Worm (Caenorhabditis elegans) whole organism, late embryonic: Measurements from ENCODE around the gene F22H10.2.

Experiments used
- C08G9.2 ChIP-seq: sonication (generic microtip); optimal IDR thresholded peaks from 2 replicates; lab custom pipeline; 2016; ENCODE audit warnings: mild to moderate bottlenecking, missing genetic modification characterization, moderate library complexity, missing compliant biosample characterization
- C38D4.7 ChIP-seq: fragments of 200-800 bp; sonication (Bioruptor generic); optimal IDR thresholded peaks from 2 replicates; lab custom pipeline; 2018; ENCODE audit warnings: mild to moderate bottlenecking, missing genetic modification characterization, moderate library complexity, missing compliant biosample characterization
- F13H6.1 ChIP-seq: sonication (generic microtip); optimal IDR thresholded peaks from 2 replicates; lab custom pipeline; 2016; ENCODE audit warnings: missing genetic modification characterization, missing compliant biosample characterization
- K09A11.1 ChIP-seq: sonication (generic microtip); optimal IDR thresholded peaks from 2 replicates; lab custom pipeline; 2017; ENCODE audit warnings: antibody characterized with exemption, mild to moderate bottlenecking, missing genetic modification characterization, missing compliant biosample characterization; ENCODE audit not compliant: insufficient read depth
- T23F11.4 ChIP-seq: fragments of 200-800 bp; sonication (Bioruptor generic); optimal IDR thresholded peaks from 2 replicates; lab custom pipeline; 2018; ENCODE audit warnings: mild to moderate bottlenecking, missing genetic modification characterization, missing compliant biosample characterization
- ama-1 ChIP-seq: fragments of 150-350 bp; optimal IDR thresholded peaks from 2 replicates; lab custom pipeline; 2014
- ceh-14 ChIP-seq: sonication (generic microtip); optimal IDR thresholded peaks from 2 replicates; lab custom pipeline; 2016; ENCODE audit warnings: missing genotype, missing genetic modification characterization, missing compliant biosample characterization
- ceh-19 ChIP-seq: fragments of 200-800 bp; sonication (Bioruptor generic); optimal IDR thresholded peaks from 2 replicates; lab custom pipeline; 2018; ENCODE audit warnings: mild to moderate bottlenecking, missing genetic modification characterization, missing compliant biosample characterization
- ceh-22 ChIP-seq: sonication (generic microtip); optimal IDR thresholded peaks from 2 replicates; lab custom pipeline; 2017; ENCODE audit warnings: missing biosample characterization, missing genetic modification characterization
- ceh-24 ChIP-seq: sonication (generic microtip); optimal IDR thresholded peaks from 2 replicates; lab custom pipeline; 2016; ENCODE audit warnings: mild to moderate bottlenecking, missing genetic modification characterization, missing compliant biosample characterization
- ceh-30 ChIP-seq: fragments of 150-350 bp; optimal IDR thresholded peaks from 2 replicates; lab custom pipeline; 2014; ENCODE audit warnings: missing biosample characterization, missing genetic modification characterization
- ceh-45 ChIP-seq: fragments of 200-800 bp; sonication (Bioruptor generic); IDR thresholded peaks from 2 replicates; pipeline ENCODE4 v1.3.6; 2022; ENCODE audit warnings: missing genetic modification reagents, missing genetic modification characterization, missing compliant biosample characterization
- ceh-48 ChIP-seq: sonication (generic microtip); optimal IDR thresholded peaks from 2 replicates; lab custom pipeline; 2016; ENCODE audit warnings: missing genetic modification characterization, inconsistent platforms, missing compliant biosample characterization
- ceh-6 ChIP-seq: fragments of 200-800 bp; sonication (Bioruptor generic); optimal IDR thresholded peaks from 2 replicates; lab custom pipeline; 2018; ENCODE audit warnings: mild to moderate bottlenecking, missing genetic modification characterization, missing compliant biosample characterization
- che-1 ChIP-seq: sonication (generic microtip); optimal IDR thresholded peaks from 2 replicates; lab custom pipeline; 2016; ENCODE audit warnings: mild to moderate bottlenecking, missing genetic modification characterization, missing compliant biosample characterization
- dmd-4 ChIP-seq: sonication (generic microtip); optimal IDR thresholded peaks from 2 replicates; lab custom pipeline; 2016; ENCODE audit warnings: borderline replicate concordance, missing genetic modification characterization, missing compliant biosample characterization
- dve-1 ChIP-seq: sonication (generic microtip); optimal IDR thresholded peaks from 2 replicates; lab custom pipeline; 2017; ENCODE audit warnings: antibody characterized with exemption, mild to moderate bottlenecking, missing genetic modification characterization, missing compliant biosample characterization
- elt-4 ChIP-seq: sonication (generic microtip); optimal IDR thresholded peaks from 2 replicates; lab custom pipeline; 2016; ENCODE audit warnings: missing genetic modification characterization, missing compliant biosample characterization
- eyg-1 ChIP-seq: sonication (generic microtip); optimal IDR thresholded peaks from 2 replicates; lab custom pipeline; 2016; ENCODE audit warnings: missing genotype, missing genetic modification characterization, missing compliant biosample characterization
- fax-1 ChIP-seq: sonication (generic microtip); optimal IDR thresholded peaks from 2 replicates; lab custom pipeline; 2016; ENCODE audit warnings: missing genotype, missing genetic modification characterization, missing compliant biosample characterization
- fkh-10 ChIP-seq: fragments of 150-350 bp; optimal IDR thresholded peaks from 2 replicates; lab custom pipeline; 2014; ENCODE audit warnings: missing biosample characterization, missing genetic modification reagents, missing genetic modification characterization
- fkh-6 ChIP-seq: sonication (generic microtip); optimal IDR thresholded peaks from 2 replicates; lab custom pipeline; 2016; ENCODE audit warnings: missing genetic modification characterization, missing compliant biosample characterization
- hlh-13 ChIP-seq: fragments of 200-800 bp; sonication (Bioruptor generic); optimal IDR thresholded peaks from 2 replicates; lab custom pipeline; 2018; ENCODE audit warnings: mild to moderate bottlenecking, missing genetic modification characterization, missing compliant biosample characterization
- hlh-15 ChIP-seq: sonication (generic microtip); optimal IDR thresholded peaks from 2 replicates; lab custom pipeline; 2016; ENCODE audit warnings: missing genetic modification characterization, missing compliant biosample characterization
- hlh-30 ChIP-seq: sonication (generic microtip); optimal IDR thresholded peaks from 2 replicates; lab custom pipeline; 2017; ENCODE audit warnings: antibody characterized with exemption, missing genetic modification characterization, missing compliant biosample characterization; ENCODE audit not compliant: insufficient read depth
- hlh-6 ChIP-seq: sonication (generic microtip); optimal IDR thresholded peaks from 2 replicates; lab custom pipeline; 2016; ENCODE audit warnings: missing genotype, missing genetic modification characterization, missing compliant biosample characterization
- hlh-8 ChIP-seq: sonication (generic microtip); optimal IDR thresholded peaks from 2 replicates; lab custom pipeline; 2016; ENCODE audit warnings: missing genotype, missing genetic modification characterization, missing compliant biosample characterization
- madf-2 ChIP-seq: sonication (generic microtip); optimal IDR thresholded peaks from 2 replicates; lab custom pipeline; 2017; ENCODE audit warnings: missing genetic modification characterization, missing compliant biosample characterization
- nfya-1 ChIP-seq: sonication (generic microtip); optimal IDR thresholded peaks from 2 replicates; lab custom pipeline; 2017; ENCODE audit warnings: missing genetic modification characterization, mild to moderate bottlenecking, missing compliant biosample characterization, antibody characterized with exemption, moderate library complexity
- npax-4 ChIP-seq: sonication (generic microtip); optimal IDR thresholded peaks from 2 replicates; lab custom pipeline; 2016; ENCODE audit warnings: missing genetic modification characterization, missing compliant biosample characterization
- odd-2 ChIP-seq: sonication (generic microtip); optimal IDR thresholded peaks from 2 replicates; lab custom pipeline; 2017; ENCODE audit warnings: antibody characterized with exemption, mild to moderate bottlenecking, missing genetic modification characterization, missing compliant biosample characterization
- pha-4 ChIP-seq: fragments of 150-350 bp; optimal IDR thresholded peaks from 2 replicates; lab custom pipeline; 2018; ENCODE audit warnings: missing biosample characterization, missing genetic modification reagents, missing genetic modification characterization
- pqm-1 ChIP-seq: sonication (generic microtip); optimal IDR thresholded peaks from 2 replicates; lab custom pipeline; 2016; ENCODE audit warnings: missing genetic modification characterization, missing compliant biosample characterization
- pros-1 ChIP-seq: fragments of 150-350 bp; optimal IDR thresholded peaks from 2 replicates; lab custom pipeline; 2014; ENCODE audit warnings: missing biosample characterization, missing genetic modification reagents, missing genetic modification characterization
- ref-2 ChIP-seq: sonication (generic microtip); optimal IDR thresholded peaks from 2 replicates; lab custom pipeline; 2016; ENCODE audit warnings: missing genetic modification characterization, missing compliant biosample characterization
- rnt-1 ChIP-seq: sonication (generic microtip); optimal IDR thresholded peaks from 2 replicates; lab custom pipeline; 2016; ENCODE audit warnings: missing genetic modification characterization, missing compliant biosample characterization
- sox-2 ChIP-seq: fragments of 200-800 bp; sonication (Bioruptor generic); IDR thresholded peaks from 2 replicates; pipeline ENCODE4 v1.3.6; 2022; ENCODE audit warnings: missing genetic modification reagents, missing genetic modification characterization, missing compliant biosample characterization
- sox-4 ChIP-seq: sonication (generic microtip); optimal IDR thresholded peaks from 2 replicates; lab custom pipeline; 2017; ENCODE audit warnings: mild to moderate bottlenecking, missing genetic modification characterization, inconsistent platforms, missing compliant biosample characterization
- tbx-2 ChIP-seq: sonication (generic microtip); optimal IDR thresholded peaks from 2 replicates; lab custom pipeline; 2016; ENCODE audit warnings: missing genetic modification characterization, missing compliant biosample characterization
- tbx-7 ChIP-seq: sonication (generic microtip); optimal IDR thresholded peaks from 2 replicates; lab custom pipeline; 2016; ENCODE audit warnings: missing genotype, missing genetic modification characterization, missing compliant biosample characterization
- unc-42 ChIP-seq: sonication (generic microtip); optimal IDR thresholded peaks from 2 replicates; lab custom pipeline; 2016; ENCODE audit warnings: missing genotype, missing genetic modification characterization, missing compliant biosample characterization
- unc-86 ChIP-seq: sonication (generic microtip); optimal IDR thresholded peaks from 2 replicates; lab custom pipeline; 2016; ENCODE audit warnings: missing genetic modification characterization, missing compliant biosample characterization
- zip-5 ChIP-seq: sonication (generic microtip); optimal IDR thresholded peaks from 2 replicates; lab custom pipeline; 2016; ENCODE audit warnings: missing genetic modification characterization, missing compliant biosample characterization
- ztf-16 ChIP-seq: sonication (generic microtip); optimal IDR thresholded peaks from 2 replicates; lab custom pipeline; 2017; ENCODE audit warnings: missing genetic modification characterization, missing compliant biosample characterization

Gene F22H10.2

DNA sequence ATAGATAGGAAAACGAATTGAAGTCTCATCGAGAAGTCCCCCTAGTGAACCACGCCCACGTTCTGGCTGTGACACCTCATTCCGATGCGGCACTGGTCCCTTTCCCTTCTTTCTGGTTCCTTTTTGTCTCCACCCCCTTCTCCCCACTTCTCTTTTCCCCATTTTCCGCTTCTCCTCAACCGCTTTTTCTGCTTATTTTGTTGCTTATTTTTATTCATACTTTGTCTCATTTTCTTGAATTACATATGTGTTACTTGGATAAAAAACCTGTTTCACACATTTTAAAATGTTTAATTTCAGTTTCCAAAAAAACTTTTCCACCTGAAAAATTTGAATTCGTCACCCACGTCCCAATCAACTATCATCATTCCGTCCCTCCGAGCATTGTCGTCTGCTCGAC lies 32.0 kb downstream of the F22H10.2 start, which contains the start of gene lgc-53:
Gene lgc-53, plus strand, starts transcription at position 301 of the 400 bp plus-strand sequence.
- TF ChIP-seq pqm-1 (tag; lab: Kevin White, UChicago) (no peak), ceh-48 (tag; lab: Kevin White, UChicago) (no peak), T23F11.4 (no peak), eyg-1 (tag; lab: Kevin White, UChicago) (no peak), fax-1 (tag; lab: Kevin White, UChicago) (no peak)

- TF ChIP-seq rnt-1 (tag; lab: Kevin White, UChicago) (no peak), che-1 (no peak)
Measured at ce11 chrX:16715938-16716337, 36.6 kb downstream of the F22H10.2 start.

DNA sequence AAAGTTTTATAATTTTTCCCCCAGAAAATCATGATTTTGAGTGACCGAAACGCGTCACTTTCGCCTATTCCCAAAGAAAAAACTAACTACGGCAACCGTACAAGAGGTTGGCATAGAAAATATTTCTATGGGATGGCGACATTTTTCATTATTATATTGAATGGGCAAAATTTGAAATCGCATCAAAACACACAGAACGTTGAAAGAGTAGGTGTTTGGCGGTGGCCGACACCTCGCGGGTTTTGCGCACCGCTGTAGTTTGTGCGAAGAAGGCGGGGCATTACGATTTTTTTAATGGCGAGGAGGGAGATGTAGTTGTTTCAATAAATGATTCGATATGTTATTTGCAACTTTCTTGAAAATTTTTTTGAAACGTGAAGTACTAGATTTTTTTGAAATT lies 42.6 kb downstream of the F22H10.2 start:
- no peak for TF ChIP-seq unc-86 (tag; lab: Kevin White, UChicago)
- TF ChIP-seq sox-2 (GFP tag; lab: Robert Waterston, UW), result no peak
- no peak for TF ChIP-seq ceh-48 (tag; lab: Kevin White, UChicago)
- no peak for TF ChIP-seq nfya-1 (tag; lab: Kevin White, UChicago)
- TF ChIP-seq dve-1 (tag; lab: Kevin White, UChicago), result no peak
- TF ChIP-seq ceh-14, result no peak
- no peak for TF ChIP-seq C38D4.7 (GFP tag; lab: Kevin White, UChicago)
- no peak for TF ChIP-seq dmd-4 (tag; lab: Kevin White, UChicago)
- TF ChIP-seq ref-2 (tag; lab: Kevin White, UChicago), result no peak
- no peak for TF ChIP-seq ceh-30
- no peak for TF ChIP-seq odd-2 (tag; lab: Kevin White, UChicago)
- no peak for TF ChIP-seq fkh-10 (GFP tag; lab: Kevin White, UChicago)
- TF ChIP-seq ceh-22 (tag; lab: Kevin White, UChicago), result no peak
- no peak for TF ChIP-seq hlh-8 (tag; lab: Kevin White, UChicago)
- no peak for TF ChIP-seq pros-1 (tag; lab: Kevin White, UChicago)
- no peak for TF ChIP-seq zip-5 (tag; lab: Kevin White, UChicago)
- no peak for TF ChIP-seq C08G9.2 (tag; lab: Kevin White, UChicago)
- TF ChIP-seq tbx-2, result no peak
- TF ChIP-seq, all 69 proteins: peak for 0

DNA sequence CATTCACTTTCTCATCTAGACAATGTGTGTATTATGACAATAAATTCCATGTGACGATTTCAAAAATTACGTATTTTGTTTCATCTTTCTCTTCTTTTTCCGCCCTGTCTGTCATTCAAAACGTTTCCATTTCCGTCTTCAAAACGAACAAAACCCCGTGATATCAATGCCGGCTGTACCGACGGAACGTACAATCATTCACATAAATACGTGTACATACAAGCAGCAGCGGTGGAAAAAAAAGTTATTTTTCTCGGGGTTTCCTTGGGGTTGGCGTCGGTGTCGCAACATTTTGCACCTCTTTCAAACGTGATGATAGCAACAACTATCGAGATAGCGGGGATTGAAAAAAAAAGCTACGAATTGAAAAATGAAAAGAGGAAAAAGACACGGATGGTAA lies 45.6 kb downstream of the F22H10.2 start:
- TF ChIP-seq hlh-6 (tag; lab: Kevin White, UChicago) (no peak), pqm-1 (tag; lab: Kevin White, UChicago) (no peak), elt-4 (tag; lab: Kevin White, UChicago) (no peak), ceh-45 (no peak), ceh-6 (GFP tag; lab: Kevin White, UChicago) (no peak), hlh-15 (tag; lab: Kevin White, UChicago) (no peak), sox-2 (GFP tag; lab: Robert Waterston, UW) (no peak), F13H6.1 (tag; lab: Kevin White, UChicago) (no peak), hlh-13 (GFP tag; lab: Kevin White, UChicago) (no peak), T23F11.4 (no peak), npax-4 (tag; lab: Kevin White, UChicago) (no peak), pha-4 (tag; lab: Kevin White, UChicago) (no peak), dve-1 (tag; lab: Kevin White, UChicago) (no peak), hlh-30 (tag; lab: Kevin White, UChicago) (no peak)

ce11 chrX:16726879-16727278 lies 47.5 kb downstream of the F22H10.2 start:
- TF ChIP-seq fkh-10 (GFP tag; lab: Kevin White, UChicago) (no peak), K09A11.1 (peak; percentile 41), unc-42 (tag; lab: Kevin White, UChicago) (peak; percentile 62), ztf-16 (tag; lab: Kevin White, UChicago) (no peak), elt-4 (tag; lab: Kevin White, UChicago) (no peak), F13H6.1 (tag; lab: Kevin White, UChicago) (peak; percentile 73), ceh-24 (no peak), hlh-15 (tag; lab: Kevin White, UChicago) (no peak), hlh-13 (GFP tag; lab: Kevin White, UChicago) (no peak), fax-1 (tag; lab: Kevin White, UChicago) (peak; percentile 9), ceh-45 (no peak), tbx-7 (tag; lab: Kevin White, UChicago) (peak; percentile 1), hlh-6 (tag; lab: Kevin White, UChicago) (peak; percentile 34), sox-4 (tag; lab: Kevin White, UChicago) (peak; percentile 23), T23F11.4 (peak; percentile 46), fkh-6 (no peak), ceh-19 (GFP tag; lab: Kevin White, UChicago) (peak; percentile 67), ama-1 (lab: Kevin White, UChicago) (no peak), dve-1 (tag; lab: Kevin White, UChicago) (peak; percentile 53), madf-2 (tag; lab: Kevin White, UChicago) (peak; percentile 51), npax-4 (tag; lab: Kevin White, UChicago) (no peak), unc-86 (tag; lab: Kevin White, UChicago) (peak; percentile 34)
